Worm (Caenorhabditis elegans) whole organism, L4 larva: Measurements from ENCODE around the gene F07C6.3.

Experiments
- F10B5.3 ChIP-seq: sonication (generic microtip); optimal IDR thresholded peaks from 2 replicates; lab custom pipeline; 2016; ENCODE audit warnings: mild to moderate bottlenecking, missing genetic modification characterization, missing compliant biosample characterization
- F49E8.2 ChIP-seq: sonication (generic microtip); optimal IDR thresholded peaks from 2 replicates; lab custom pipeline; 2016; ENCODE audit warnings: missing compliant biosample characterization, mild to moderate bottlenecking, missing genetic modification characterization, borderline replicate concordance
- T26A8.4 ChIP-seq: fragments of 200-800 bp; sonication (Bioruptor generic); IDR thresholded peaks from 2 replicates; pipeline ENCODE4 v1.3.6; 2022; ENCODE audit warnings: missing genetic modification characterization, missing compliant biosample characterization
- aha-1 ChIP-seq: fragments of 150-350 bp; peaks from one replicate; lab custom pipeline; 2014; ENCODE audit warnings: missing biosample characterization, missing genetic modification characterization
- arid-1 ChIP-seq: fragments of 200-800 bp; sonication (Bioruptor generic); conservative IDR thresholded peaks from 2 replicates; pipeline ENCODE4 v1.3.6; 2022; ENCODE audit warnings: missing genetic modification reagents, missing genetic modification characterization, missing compliant biosample characterization
- attf-4 ChIP-seq: sonication (generic microtip); optimal IDR thresholded peaks from 3 replicates; lab custom pipeline; 2017; ENCODE audit warnings: missing biosample characterization, missing genetic modification characterization
- ceh-20 ChIP-seq: fragments of 200-800 bp; sonication (Bioruptor generic); IDR thresholded peaks from 2 replicates; pipeline ENCODE4 v1.3.6; 2022; ENCODE audit warnings: missing genetic modification reagents, missing genetic modification characterization, missing compliant biosample characterization
- ceh-44 ChIP-seq: fragments of 200-800 bp; sonication (Bioruptor generic); IDR thresholded peaks from 2 replicates; pipeline ENCODE4 v1.3.6; 2022; ENCODE audit warnings: missing genetic modification reagents, missing genetic modification characterization, missing compliant biosample characterization
- ceh-82 ChIP-seq: sonication (generic microtip); optimal IDR thresholded peaks from 2 replicates; lab custom pipeline; 2017; ENCODE audit warnings: missing biosample characterization, missing genetic modification characterization
- daf-16 ChIP-seq, 3 experiments: sonication (generic microtip); optimal IDR thresholded peaks; 2 replicates each; lab custom pipeline; 2016 to 2017; ENCODE audit warnings: missing genetic modification characterization in 3 of 3, missing genetic modification reagents in 3 of 3, mild to moderate bottlenecking in 2 of 3, missing compliant biosample characterization in 2 of 3, missing biosample characterization in 1 of 3, moderate library complexity in 1 of 3
- duxl-1 ChIP-seq: sonication (generic microtip); optimal IDR thresholded peaks from 2 replicates; lab custom pipeline; 2016; ENCODE audit warnings: mild to moderate bottlenecking, missing genetic modification characterization, moderate library complexity, missing compliant biosample characterization; ENCODE audit not compliant: poor library complexity
- egl-27 ChIP-seq: sonication (generic microtip); optimal IDR thresholded peaks from 3 replicates; lab custom pipeline; 2017; ENCODE audit warnings: missing biosample characterization, missing genetic modification reagents, missing genetic modification characterization
- fkh-10 ChIP-seq: fragments of 150-350 bp; optimal IDR thresholded peaks from 2 replicates; lab custom pipeline; 2014; ENCODE audit warnings: missing biosample characterization, missing genetic modification reagents, missing genetic modification characterization
- hif-1 ChIP-seq, 2 experiments: sonication (generic microtip); optimal IDR thresholded peaks; 2 replicates each; lab custom pipeline; 2016 to 2017; ENCODE audit warnings: missing compliant biosample characterization in 2 of 2, missing genetic modification characterization in 2 of 2, missing genetic modification reagents in 2 of 2, missing genotype in 2 of 2, mild to moderate bottlenecking in 1 of 2
- hlh-11 ChIP-seq: fragments of 200-800 bp; sonication (Bioruptor generic); optimal IDR thresholded peaks from 2 replicates; lab custom pipeline; 2018; ENCODE audit warnings: mild to moderate bottlenecking, missing genetic modification characterization, missing compliant biosample characterization
- hlh-30 ChIP-seq: sonication (generic microtip); optimal IDR thresholded peaks from 2 replicates; lab custom pipeline; 2017; ENCODE audit warnings: antibody characterized with exemption, mild to moderate bottlenecking, missing genetic modification characterization, missing compliant biosample characterization; ENCODE audit not compliant: insufficient read depth
- lim-7 ChIP-seq: fragments of 200-800 bp; sonication (Bioruptor generic); IDR thresholded peaks from 2 replicates; pipeline ENCODE4 v1.3.6; 2022; ENCODE audit warnings: missing genetic modification characterization, missing compliant biosample characterization
- mes-2 ChIP-seq: sonication (generic microtip); optimal IDR thresholded peaks from 2 replicates; lab custom pipeline; 2016; ENCODE audit warnings: missing genotype, mild to moderate bottlenecking, missing genetic modification characterization, missing compliant biosample characterization; ENCODE audit not compliant: poor library complexity, severe bottlenecking
- nhr-25 ChIP-seq: sonication (generic microtip); optimal IDR thresholded peaks from 2 replicates; lab custom pipeline; 2017; ENCODE audit warnings: missing genetic modification characterization, mild to moderate bottlenecking, missing compliant biosample characterization, antibody characterized with exemption, moderate library complexity, borderline replicate concordance; ENCODE audit not compliant: insufficient read depth
- nhr-41 ChIP-seq: fragments of 200-800 bp; sonication (Bioruptor generic); IDR thresholded peaks from 2 replicates; pipeline ENCODE4 v1.3.6; 2022; ENCODE audit warnings: missing genetic modification reagents, missing genetic modification characterization, missing compliant biosample characterization
- nhr-48 ChIP-seq: sonication (generic microtip); optimal IDR thresholded peaks from 2 replicates; lab custom pipeline; 2016; ENCODE audit warnings: mild to moderate bottlenecking, missing genetic modification characterization, missing compliant biosample characterization
- rbr-2 ChIP-seq: sonication (generic microtip); optimal IDR thresholded peaks from 2 replicates; lab custom pipeline; 2016; ENCODE audit warnings: missing genotype, missing genetic modification characterization, missing compliant biosample characterization
- snpc-1.2 ChIP-seq: fragments of 200-800 bp; sonication (Bioruptor generic); IDR thresholded peaks from 2 replicates; pipeline ENCODE4 v1.3.6; 2022; ENCODE audit warnings: missing genetic modification reagents, missing genetic modification characterization, missing compliant biosample characterization
- snpc-4 ChIP-seq: fragments of 150-350 bp; optimal IDR thresholded peaks from 2 replicates; lab custom pipeline; 2014; ENCODE audit warnings: missing biosample characterization, missing genetic modification characterization
- spr-3 ChIP-seq: fragments of 200-800 bp; sonication (Bioruptor generic); optimal IDR thresholded peaks from 2 replicates; lab custom pipeline; 2018; ENCODE audit warnings: mild to moderate bottlenecking, missing genetic modification characterization, missing compliant biosample characterization
- tra-1 ChIP-seq: fragments of 200-800 bp; sonication (Bioruptor generic); IDR thresholded peaks from 2 replicates; pipeline ENCODE4 v1.3.6; 2022; ENCODE audit warnings: missing genetic modification reagents, missing genetic modification characterization, missing compliant biosample characterization
- unc-62 ChIP-seq, 3 experiments: fragments of 150-350 bp in 1 of 3; sonication (generic microtip); optimal IDR thresholded peaks in 2 of 3; peaks in 1 of 3; 1 replicate in 1 of 3; 2 replicates in 2 of 3; lab custom pipeline; 2014 to 2017; ENCODE audit warnings: missing biosample characterization in 3 of 3, missing genetic modification characterization in 3 of 3, missing genetic modification reagents in 3 of 3, missing genotype in 1 of 3
- vab-7 ChIP-seq: fragments of 200-800 bp; sonication (Bioruptor generic); IDR thresholded peaks from 2 replicates; pipeline ENCODE4 v1.3.6; 2022; ENCODE audit warnings: missing genetic modification reagents, missing genetic modification characterization, missing compliant biosample characterization
- zag-1 ChIP-seq: fragments of 150-350 bp; optimal IDR thresholded peaks from 2 replicates; lab custom pipeline; 2014; ENCODE audit warnings: missing biosample characterization, missing genetic modification characterization
- zfp-3 ChIP-seq: fragments of 200-800 bp; sonication (Bioruptor generic); conservative IDR thresholded peaks from 2 replicates; pipeline ENCODE4 v1.3.6; 2022; ENCODE audit warnings: missing genetic modification reagents, missing genetic modification characterization, missing compliant biosample characterization
- zip-11 ChIP-seq: fragments of 200-800 bp; sonication (Bioruptor generic); IDR thresholded peaks from 2 replicates; pipeline ENCODE4 v1.3.6; 2022; ENCODE audit warnings: missing genetic modification characterization, missing compliant biosample characterization
- zip-2 ChIP-seq: fragments of 150-350 bp; optimal IDR thresholded peaks from 2 replicates; lab custom pipeline; 2014; ENCODE audit warnings: missing biosample characterization, missing genetic modification characterization
- ztf-7 ChIP-seq: fragments of 150-350 bp; optimal IDR thresholded peaks from 2 replicates; lab custom pipeline; 2014; ENCODE audit warnings: missing biosample characterization, missing genetic modification characterization

The F07C6.3 gene

ce11 chrIV:12805595-12805994, 16.6 kb downstream of the F07C6.3 start, which contains the start of gene F07C6.4:
Gene F07C6.4, plus strand, starts transcription at chrIV:12805924.
- TF ChIP-seq T26A8.4 (GFP tag; lab: Robert Waterston, UW) (no peak), snpc-1.2 (GFP tag; lab: Robert Waterston, UW) (peak; percentile 49; the same call in 1 of the 2 replicates), F49E8.2 (tag; lab: Kevin White, UChicago) (peak; percentile 2), rbr-2 (no peak)

ce11 chrIV:12811554-12811953, 22.5 kb downstream of the F07C6.3 start:
- TF ChIP-seq unc-62 (GFP tag; optimal IDR thresholded peaks at IDR 0.05 in 1 of 2; lab: Kevin White, UChicago) (peak in 1 of 2 experiments; percentile 90), unc-62 (tag; optimal IDR thresholded peaks at IDR 0.05; lab: Kevin White, UChicago) (no peak), attf-4 (tag; lab: Kevin White, UChicago) (no peak)

ce11 chrIV:12813822-12814221, 24.8 kb downstream of the F07C6.3 start:
- no peak for TF ChIP-seq zip-11 (GFP tag; lab: Robert Waterston, UW)
- TF ChIP-seq lim-7 (GFP tag; lab: Robert Waterston, UW) = no peak
- TF ChIP-seq vab-7 (GFP tag; lab: Robert Waterston, UW) = no peak
- TF ChIP-seq spr-3 (GFP tag; lab: Kevin White, UChicago) = no peak
- TF ChIP-seq F10B5.3 = no peak
- TF ChIP-seq mes-2 (tag; lab: Kevin White, UChicago) = no peak
- no peak for TF ChIP-seq arid-1
- no peak for TF ChIP-seq fkh-10
- TF ChIP-seq egl-27 (tag; lab: Kevin White, UChicago) = no peak
- TF ChIP-seq nhr-48 (tag; lab: Kevin White, UChicago) = no peak
- no peak for TF ChIP-seq ceh-82 (tag; lab: Kevin White, UChicago)
- no peak for TF ChIP-seq duxl-1 (tag; lab: Kevin White, UChicago)
- no peak for TF ChIP-seq ceh-44
- TF ChIP-seq zip-2 = no peak
- no peak for TF ChIP-seq ztf-7

ce11 chrIV:12816636-12817035, 27.6 kb downstream of the F07C6.3 start:
- peak; percentile 57 for TF ChIP-seq nhr-25 (tag; lab: Kevin White, UChicago)
- TF ChIP-seq ceh-20 (GFP tag; lab: Robert Waterston, UW) = no peak
- TF ChIP-seq, all 104 proteins: peak for 1

- TF ChIP-seq T26A8.4 (GFP tag; lab: Robert Waterston, UW) (no peak), daf-16 (GFP tag; optimal IDR thresholded peaks at IDR 0.05; lab: Kevin White, UChicago) (peak in 1 of 2 experiments; percentile 17), daf-16 (tag; optimal IDR thresholded peaks at IDR 0.05; lab: Kevin White, UChicago) (no peak), hlh-11 (peak; percentile 15), zag-1 (no peak), ztf-7 (no peak), zfp-3 (GFP tag; lab: Robert Waterston, UW) (no peak), tra-1 (GFP tag; lab: Robert Waterston, UW) (no peak), hlh-30 (tag; lab: Kevin White, UChicago) (peak; percentile 9)
Observed at ce11 chrIV:12817539-12817938, 28.5 kb downstream of the F07C6.3 start.

ce11 chrIV:12825304-12825703, 36.3 kb downstream of the F07C6.3 start, which contains the start of gene M02B1.4:
Gene M02B1.4, minus strand, starts transcription at chrIV:12825312.
- TF ChIP-seq nhr-41 (GFP tag; lab: Robert Waterston, UW) (no peak), unc-62 (GFP tag; optimal IDR thresholded peaks at IDR 0.05 in 1 of 2; lab: Kevin White, UChicago) (peak in 1 of 2 experiments; percentile 6), unc-62 (tag; optimal IDR thresholded peaks at IDR 0.05; lab: Kevin White, UChicago) (no peak), snpc-4 (tag; lab: Kevin White, UChicago) (no peak), aha-1 (tag; lab: Kevin White, UChicago) (peak; percentile 96), hif-1 (tag; optimal IDR thresholded peaks at IDR 0.05; lab: Kevin White, UChicago) (no peak)
